Worm (Caenorhabditis elegans) whole organism, L4 larva: ENCODE measurements around the gene zipt-2.3.

Experiments
- F26F4.8 ChIP-seq: fragments of 200-800 bp; sonication (Bioruptor generic); conservative IDR thresholded peaks from 2 replicates; pipeline ENCODE4 v1.3.6; 2022; ENCODE audit warnings: missing genetic modification characterization, missing compliant biosample characterization
- Y48G9A.11 ChIP-seq: fragments of 200-800 bp; sonication (Bioruptor generic); IDR thresholded peaks from 2 replicates; pipeline ENCODE4 v1.3.6; 2022; ENCODE audit warnings: missing genetic modification reagents, missing genetic modification characterization, missing compliant biosample characterization
- Y5F2A.4 ChIP-seq: fragments of 200-800 bp; sonication (Bioruptor generic); optimal IDR thresholded peaks from 2 replicates; lab custom pipeline; 2018; ENCODE audit warnings: mild to moderate bottlenecking, missing genetic modification characterization, missing compliant biosample characterization
- ama-1 ChIP-seq: fragments of 150-350 bp; optimal IDR thresholded peaks from 2 replicates; lab custom pipeline; 2014; ENCODE audit warnings: inconsistent platforms, mixed read lengths
- attf-4 ChIP-seq: sonication (generic microtip); optimal IDR thresholded peaks from 3 replicates; lab custom pipeline; 2017; ENCODE audit warnings: missing biosample characterization, missing genetic modification characterization
- ceh-20 ChIP-seq: fragments of 200-800 bp; sonication (Bioruptor generic); IDR thresholded peaks from 2 replicates; pipeline ENCODE4 v1.3.6; 2022; ENCODE audit warnings: missing genetic modification reagents, missing genetic modification characterization, missing compliant biosample characterization
- ceh-32 ChIP-seq: sonication (generic microtip); optimal IDR thresholded peaks from 2 replicates; lab custom pipeline; 2016; ENCODE audit warnings: mild to moderate bottlenecking, missing genetic modification characterization, missing compliant biosample characterization; ENCODE audit not compliant: poor library complexity
- ctbp-1 ChIP-seq: fragments of 200-800 bp; sonication (Bioruptor generic); IDR thresholded peaks from 2 replicates; pipeline ENCODE4 v1.3.6; 2022; ENCODE audit warnings: missing genetic modification reagents, missing genetic modification characterization, missing compliant biosample characterization
- daf-12 ChIP-seq: fragments of 150-350 bp; optimal IDR thresholded peaks from 2 replicates; lab custom pipeline; 2014; ENCODE audit warnings: missing biosample characterization, missing genetic modification reagents, missing genetic modification characterization
- daf-16 ChIP-seq, 3 experiments: sonication (generic microtip); optimal IDR thresholded peaks; 2 replicates each; lab custom pipeline; 2016 to 2017; ENCODE audit warnings: missing genetic modification characterization in 3 of 3, missing genetic modification reagents in 3 of 3, mild to moderate bottlenecking in 2 of 3, missing compliant biosample characterization in 2 of 3, missing biosample characterization in 1 of 3, moderate library complexity in 1 of 3
- duxl-1 ChIP-seq: sonication (generic microtip); optimal IDR thresholded peaks from 2 replicates; lab custom pipeline; 2016; ENCODE audit warnings: mild to moderate bottlenecking, missing genetic modification characterization, moderate library complexity, missing compliant biosample characterization; ENCODE audit not compliant: poor library complexity
- dve-1 ChIP-seq: sonication (generic microtip); optimal IDR thresholded peaks from 2 replicates; lab custom pipeline; 2017; ENCODE audit warnings: antibody characterized with exemption, mild to moderate bottlenecking, missing genetic modification characterization, missing compliant biosample characterization; ENCODE audit not compliant: insufficient read depth
- fos-1 ChIP-seq: fragments of 150-350 bp; optimal IDR thresholded peaks from 2 replicates; lab custom pipeline; 2014; ENCODE audit warnings: missing biosample characterization, missing genetic modification characterization
- hlh-11 ChIP-seq: fragments of 200-800 bp; sonication (Bioruptor generic); optimal IDR thresholded peaks from 2 replicates; lab custom pipeline; 2018; ENCODE audit warnings: mild to moderate bottlenecking, missing genetic modification characterization, missing compliant biosample characterization
- hlh-30 ChIP-seq: sonication (generic microtip); optimal IDR thresholded peaks from 2 replicates; lab custom pipeline; 2017; ENCODE audit warnings: antibody characterized with exemption, mild to moderate bottlenecking, missing genetic modification characterization, missing compliant biosample characterization; ENCODE audit not compliant: insufficient read depth
- jun-1 ChIP-seq: fragments of 150-350 bp; optimal IDR thresholded peaks from 2 replicates; lab custom pipeline; 2014; ENCODE audit warnings: missing biosample characterization, missing genetic modification reagents, missing genetic modification characterization
- lin-1 ChIP-seq: fragments of 200-800 bp; sonication (Bioruptor generic); IDR thresholded peaks from 2 replicates; pipeline ENCODE4 v1.3.6; 2022; ENCODE audit warnings: missing genetic modification reagents, missing genetic modification characterization, missing compliant biosample characterization
- lin-29 ChIP-seq: fragments of 200-800 bp; sonication (Bioruptor generic); IDR thresholded peaks from 2 replicates; pipeline ENCODE4 v1.3.6; 2022; ENCODE audit warnings: missing genetic modification reagents, missing genetic modification characterization, missing compliant biosample characterization
- lin-39 ChIP-seq: fragments of 150-350 bp; optimal IDR thresholded peaks from 2 replicates; lab custom pipeline; 2014; ENCODE audit warnings: missing biosample characterization, missing genetic modification reagents, missing genetic modification characterization
- lir-3 ChIP-seq: sonication (generic microtip); optimal IDR thresholded peaks from 2 replicates; lab custom pipeline; 2016; ENCODE audit warnings: mild to moderate bottlenecking, missing genetic modification characterization, missing compliant biosample characterization
- lsy-2 ChIP-seq, 2 experiments: fragments of 150-350 bp in 1 of 2; sonication (generic microtip) in 1 of 2; optimal IDR thresholded peaks; 2 replicates each; lab custom pipeline; 2014 to 2017; ENCODE audit warnings: missing biosample characterization in 2 of 2, missing genetic modification characterization in 2 of 2
- madf-9 ChIP-seq: fragments of 200-800 bp; sonication (Bioruptor generic); conservative IDR thresholded peaks from 2 replicates; pipeline ENCODE4 v1.3.6; 2022; ENCODE audit warnings: missing genetic modification reagents, missing genetic modification characterization, missing compliant biosample characterization
- mes-2 ChIP-seq: sonication (generic microtip); optimal IDR thresholded peaks from 2 replicates; lab custom pipeline; 2016; ENCODE audit warnings: missing genotype, mild to moderate bottlenecking, missing genetic modification characterization, missing compliant biosample characterization; ENCODE audit not compliant: poor library complexity, severe bottlenecking
- mxl-2 ChIP-seq: fragments of 200-800 bp; sonication (Bioruptor generic); conservative IDR thresholded peaks from 2 replicates; pipeline ENCODE4 v1.3.6; 2022; ENCODE audit warnings: missing genetic modification reagents, missing genetic modification characterization, missing compliant biosample characterization
- nhr-11 ChIP-seq: fragments of 150-350 bp; optimal IDR thresholded peaks from 2 replicates; lab custom pipeline; 2014; ENCODE audit warnings: missing biosample characterization, missing genetic modification characterization
- nhr-25 ChIP-seq: sonication (generic microtip); optimal IDR thresholded peaks from 2 replicates; lab custom pipeline; 2017; ENCODE audit warnings: missing genetic modification characterization, mild to moderate bottlenecking, missing compliant biosample characterization, antibody characterized with exemption, moderate library complexity, borderline replicate concordance; ENCODE audit not compliant: insufficient read depth
- nhr-28 ChIP-seq: fragments of 150-350 bp; optimal IDR thresholded peaks from 2 replicates; lab custom pipeline; 2014; ENCODE audit warnings: missing biosample characterization, missing genetic modification characterization
- saeg-2 ChIP-seq: fragments of 200-800 bp; sonication (Bioruptor generic); IDR thresholded peaks from 2 replicates; pipeline ENCODE4 v1.3.6; 2022; ENCODE audit warnings: missing genetic modification reagents, missing genetic modification characterization, missing compliant biosample characterization
- skn-1 ChIP-seq: fragments of 150-350 bp; optimal IDR thresholded peaks from 2 replicates; lab custom pipeline; 2014; ENCODE audit warnings: missing biosample characterization, missing genetic modification characterization
- snpc-1.2 ChIP-seq: fragments of 200-800 bp; sonication (Bioruptor generic); IDR thresholded peaks from 2 replicates; pipeline ENCODE4 v1.3.6; 2022; ENCODE audit warnings: missing genetic modification reagents, missing genetic modification characterization, missing compliant biosample characterization
- snpc-4 ChIP-seq: fragments of 150-350 bp; optimal IDR thresholded peaks from 2 replicates; lab custom pipeline; 2014; ENCODE audit warnings: missing biosample characterization, missing genetic modification characterization
- spr-1 ChIP-seq: sonication (generic microtip); optimal IDR thresholded peaks from 2 replicates; lab custom pipeline; 2016; ENCODE audit warnings: mild to moderate bottlenecking, missing genetic modification characterization, missing compliant biosample characterization
- spr-3 ChIP-seq: fragments of 200-800 bp; sonication (Bioruptor generic); optimal IDR thresholded peaks from 2 replicates; lab custom pipeline; 2018; ENCODE audit warnings: mild to moderate bottlenecking, missing genetic modification characterization, missing compliant biosample characterization
- unc-62 ChIP-seq, 3 experiments: fragments of 150-350 bp in 1 of 3; sonication (generic microtip); optimal IDR thresholded peaks in 2 of 3; peaks in 1 of 3; 1 replicate in 1 of 3; 2 replicates in 2 of 3; lab custom pipeline; 2014 to 2017; ENCODE audit warnings: missing biosample characterization in 3 of 3, missing genetic modification characterization in 3 of 3, missing genetic modification reagents in 3 of 3, missing genotype in 1 of 3

The zipt-2.3 gene

ce11 chrII:13737751-13738525 lies 22.3 kb upstream of the zipt-2.3 start (continued):
- TF ChIP-seq lin-39 (tag; lab: Kevin White, UChicago) (no peak), snpc-4 (tag; lab: Kevin White, UChicago) (no peak), ctbp-1 (GFP tag; lab: Robert Waterston, UW) (no peak), daf-12 (tag; lab: Kevin White, UChicago) (no peak), nhr-11 (no peak), Y48G9A.11 (GFP tag; lab: Robert Waterston, UW) (no peak), nhr-25 (tag; lab: Kevin White, UChicago) (no peak), daf-16 (GFP tag; optimal IDR thresholded peaks at IDR 0.05; lab: Kevin White, UChicago) (no peak), daf-16 (tag; optimal IDR thresholded peaks at IDR 0.05; lab: Kevin White, UChicago) (peak; percentile 99), dve-1 (tag; lab: Kevin White, UChicago) (peak; percentile 77), madf-9 (GFP tag; lab: Robert Waterston, UW) (no peak), spr-1 (tag; lab: Kevin White, UChicago) (no peak), ceh-20 (GFP tag; lab: Robert Waterston, UW) (no peak), jun-1 (no peak), lin-29 (GFP tag; lab: Robert Waterston, UW) (no peak), skn-1 (no peak), lin-1 (GFP tag; lab: Robert Waterston, UW) (0 out of 2 replicates have a peak, but pooled peaks have one; percentile 12), ceh-32 (no peak), unc-62 (GFP tag; optimal IDR thresholded peaks at IDR 0.05 in 1 of 2; lab: Kevin White, UChicago) (no peak), unc-62 (tag; optimal IDR thresholded peaks at IDR 0.05; lab: Kevin White, UChicago) (no peak), saeg-2 (GFP tag; lab: Robert Waterston, UW) (no peak)

DNA sequence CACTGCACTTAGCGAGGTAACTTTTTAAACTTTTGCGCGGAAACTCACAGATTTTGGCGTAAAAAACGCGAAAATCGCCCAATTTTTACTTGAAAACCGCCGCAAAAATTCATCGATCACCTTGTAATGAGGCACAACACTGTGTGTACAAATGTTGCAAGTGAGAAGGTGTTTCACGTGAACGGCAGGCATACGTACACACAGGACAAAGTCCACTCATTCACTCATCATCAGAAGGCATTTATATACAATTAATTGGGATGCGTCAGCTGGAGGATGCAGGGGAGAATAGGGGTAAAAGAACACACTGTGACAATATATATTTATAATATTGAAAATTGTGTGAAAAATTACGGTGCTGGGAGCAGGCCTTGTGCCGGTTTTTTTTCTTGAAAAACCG lies 21.2 kb upstream of the zipt-2.3 start:
- TF ChIP-seq mes-2 (tag; lab: Kevin White, UChicago) (no peak), ama-1 (no peak), F26F4.8 (GFP tag; lab: Robert Waterston, UW) (no peak), mxl-2 (GFP tag; lab: Robert Waterston, UW) (peak; percentile 88), daf-16 (GFP tag; optimal IDR thresholded peaks at IDR 0.05; lab: Kevin White, UChicago) (no peak), daf-16 (tag; optimal IDR thresholded peaks at IDR 0.05; lab: Kevin White, UChicago) (peak; percentile 52), ceh-20 (GFP tag; lab: Robert Waterston, UW) (no peak), lsy-2 (tag; optimal IDR thresholded peaks at IDR 0.05; lab: Kevin White, UChicago) (peak in 1 of 2 experiments; percentile 1), dve-1 (tag; lab: Kevin White, UChicago) (peak; percentile 34), hlh-11 (tag; lab: Kevin White, UChicago) (peak; percentile 22), attf-4 (tag; lab: Kevin White, UChicago) (no peak), snpc-1.2 (GFP tag; lab: Robert Waterston, UW) (peak; percentile 51; the same call in 1 of the 2 replicates), duxl-1 (no peak), Y5F2A.4 (GFP tag; lab: Kevin White, UChicago) (no peak), lin-29 (GFP tag; lab: Robert Waterston, UW) (no peak), nhr-28 (tag; lab: Kevin White, UChicago) (peak; percentile 28), spr-3 (no peak), lir-3 (tag; lab: Kevin White, UChicago) (no peak), hlh-30 (tag; lab: Kevin White, UChicago) (peak; percentile 18)

ce11 chrII:13736089-13736488 lies 20.4 kb upstream of the zipt-2.3 start, which contains the start of gene R06B9.5:
Gene R06B9.5, plus strand, starts transcription at chrII:13736320.
- no peak for TF ChIP-seq fos-1 (tag; lab: Kevin White, UChicago)
- TF ChIP-seq daf-16 (GFP tag; optimal IDR thresholded peaks at IDR 0.05; lab: Kevin White, UChicago) = no peak
- TF ChIP-seq daf-16 (tag; optimal IDR thresholded peaks at IDR 0.05; lab: Kevin White, UChicago) = peak; percentile 5
- no peak for TF ChIP-seq ama-1
